Worm (Caenorhabditis elegans) whole organism, midembryonic: ENCODE results near the gene amph-1.

Experiments
- T22C8.4 ChIP-seq: fragments of 200-800 bp; sonication (Bioruptor generic); IDR thresholded peaks from 2 replicates; pipeline ENCODE4 v1.3.6; 2022; ENCODE audit warnings: missing genetic modification characterization, missing compliant biosample characterization
- flt-1 ChIP-seq: fragments of 200-800 bp; sonication (Bioruptor generic); IDR thresholded peaks from 2 replicates; pipeline ENCODE4 v1.3.6; 2022; ENCODE audit warnings: missing genetic modification characterization, missing compliant biosample characterization
- klf-2 ChIP-seq: fragments of 200-800 bp; sonication (Bioruptor generic); conservative IDR thresholded peaks from 2 replicates; pipeline ENCODE4 v1.3.6; 2022; ENCODE audit warnings: missing genetic modification reagents, missing genetic modification characterization, missing compliant biosample characterization
- med-1 ChIP-seq: sonication (generic microtip); optimal IDR thresholded peaks from 2 replicates; lab custom pipeline; 2017; ENCODE audit warnings: missing genetic modification characterization, mild to moderate bottlenecking, missing compliant biosample characterization, antibody characterized with exemption, missing genetic modification reagents; ENCODE audit not compliant: insufficient read depth
- ref-1 ChIP-seq: fragments of 200-800 bp; sonication (Bioruptor generic); conservative IDR thresholded peaks from 2 replicates; pipeline ENCODE4 v1.3.6; 2022; ENCODE audit warnings: missing genetic modification reagents, missing genetic modification characterization, missing compliant biosample characterization
- tab-1 ChIP-seq: fragments of 200-800 bp; sonication (Bioruptor generic); IDR thresholded peaks from 2 replicates; pipeline ENCODE4 v1.3.6; 2022; ENCODE audit warnings: missing genetic modification characterization, missing compliant biosample characterization

ce11 chrIV:9609095-9609494, 38.6 kb downstream of the amph-1 start:
- TF ChIP-seq klf-2 (GFP tag; lab: Robert Waterston, UW) (no peak), ref-1 (GFP tag; lab: Robert Waterston, UW) (no peak), tab-1 (GFP tag; lab: Robert Waterston, UW) (no peak), flt-1 (GFP tag; lab: Robert Waterston, UW) (no peak), med-1 (GFP tag; lab: Kevin White, UChicago) (no peak), T22C8.4 (GFP tag; lab: Robert Waterston, UW) (no peak)
